Fruit fly (Drosophila melanogaster) S2 (cell line): ENCODE data around the gene CG14322.

Experiments
- CG8478 ChIP-seq: fragments of >200 bp; optimal IDR thresholded peaks from 2 replicates; lab custom pipeline; 2018
- CTCF ChIP-seq, 2 experiments: fragments of >200 bp; optimal IDR thresholded peaks; 2 replicates each; lab custom pipeline; 2018

- TF ChIP-seq CG8478 (lab: Kevin White, UChicago) = no peak
- TF ChIP-seq CTCF (optimal IDR thresholded peaks at IDR 0.05; lab: Kevin White, UChicago) = peak in 1 of 2 experiments; percentile 30
Measured at dm6 chr3R:17718760-17719625, 71.5 kb downstream of the CG14322 start, which contains the start of gene Pxt.
